Fruit fly (Drosophila melanogaster) whole organism, pupa: ENCODE results near the gene CG12728.

Source experiments
- CG10348 ChIP-seq: fragments of 200-800 bp; sonication (Bioruptor generic); IDR thresholded peaks from 2 replicates; pipeline ENCODE4 v1.3.6; 2022; ENCODE audit warnings: missing biosample characterization, missing genetic modification characterization
- CG12605 ChIP-seq: fragments of 200-800 bp; sonication (Bioruptor generic); IDR thresholded peaks from 2 replicates; pipeline ENCODE4 v1.3.6; 2022; ENCODE audit warnings: missing biosample characterization, missing genetic modification characterization
- CG13204 ChIP-seq: fragments of 200-800 bp; sonication (Bioruptor generic); optimal IDR thresholded peaks from 2 replicates; lab custom pipeline; 2018; ENCODE audit warnings: missing biosample characterization, mild to moderate bottlenecking, missing genetic modification characterization, moderate library complexity
- CG14655 ChIP-seq: fragments of 200-800 bp; sonication (Bioruptor generic); optimal IDR thresholded peaks from 3 replicates; lab custom pipeline; 2017; ENCODE audit warnings: mild to moderate bottlenecking, missing biosample characterization, missing genetic modification reagents, missing genetic modification characterization
- CG15710 ChIP-seq: fragments of 200-800 bp; sonication (Bioruptor generic); optimal IDR thresholded peaks from 2 replicates; lab custom pipeline; 2018; ENCODE audit warnings: missing biosample characterization, mild to moderate bottlenecking, missing genetic modification characterization, moderate library complexity
- CG17806 ChIP-seq: fragments of 200-800 bp; sonication (Bioruptor generic); optimal IDR thresholded peaks from 2 replicates; lab custom pipeline; 2018; ENCODE audit warnings: missing biosample characterization, mild to moderate bottlenecking, missing genetic modification characterization, moderate library complexity
- CG32121 ChIP-seq: fragments of 200-800 bp; sonication (Bioruptor generic); IDR thresholded peaks from 2 replicates; pipeline ENCODE4 v1.3.6; 2022; ENCODE audit warnings: missing biosample characterization, missing genetic modification characterization
- CG34367 ChIP-seq: fragments of 200-800 bp; sonication (Bioruptor generic); optimal IDR thresholded peaks from 2 replicates; lab custom pipeline; 2018; ENCODE audit warnings: missing biosample characterization, mild to moderate bottlenecking, missing genetic modification characterization
- CG4496 ChIP-seq: fragments of 200-800 bp; sonication (Bioruptor generic); IDR thresholded peaks from 3 replicates; pipeline ENCODE4 v1.3.6; 2022; ENCODE audit warnings: missing biosample characterization, missing genetic modification characterization
- CG8159 ChIP-seq: fragments of 200-800 bp; sonication (Bioruptor generic); optimal IDR thresholded peaks from 3 replicates; lab custom pipeline; 2018; ENCODE audit warnings: missing biosample characterization, mild to moderate bottlenecking, missing genetic modification characterization, moderate library complexity
- CG8301 ChIP-seq: fragments of 200-800 bp; sonication (Bioruptor generic); optimal IDR thresholded peaks from 2 replicates; lab custom pipeline; 2018; ENCODE audit warnings: missing biosample characterization, mild to moderate bottlenecking, missing genetic modification characterization
- CG9948 ChIP-seq: fragments of 200-800 bp; sonication (Bioruptor generic); optimal IDR thresholded peaks from 2 replicates; lab custom pipeline; 2018; ENCODE audit warnings: missing biosample characterization, mild to moderate bottlenecking, missing genetic modification characterization, moderate library complexity
- D1 ChIP-seq: fragments of 200-800 bp; sonication (Bioruptor generic); optimal IDR thresholded peaks from 2 replicates; lab custom pipeline; 2018; ENCODE audit warnings: missing biosample characterization, mild to moderate bottlenecking, missing genetic modification characterization, moderate library complexity
- EcR ChIP-seq: fragments of 200-800 bp; sonication (Bioruptor generic); optimal IDR thresholded peaks from 3 replicates; lab custom pipeline; 2019; ENCODE audit warnings: missing biosample characterization, missing genetic modification characterization, mild to moderate bottlenecking, moderate library complexity, missing genetic modification reagents
- Ets98B ChIP-seq: fragments of 200-800 bp; sonication (Bioruptor generic); IDR thresholded peaks from 2 replicates; pipeline ENCODE4 v1.3.6; 2022; ENCODE audit warnings: missing biosample characterization, missing genetic modification characterization
- Pif1A ChIP-seq: fragments of 200-800 bp; sonication (Bioruptor generic); optimal IDR thresholded peaks from 3 replicates; lab custom pipeline; 2016; ENCODE audit warnings: missing biosample characterization, missing genetic modification characterization
- Pif1B ChIP-seq: fragments of 200-800 bp; sonication (Bioruptor generic); optimal IDR thresholded peaks from 3 replicates; lab custom pipeline; 2016; ENCODE audit warnings: missing biosample characterization, missing genetic modification characterization
- Snoo ChIP-seq: fragments of 200-800 bp; sonication (Bioruptor generic); optimal IDR thresholded peaks from 3 replicates; lab custom pipeline; 2017; ENCODE audit warnings: missing biosample characterization, mild to moderate bottlenecking, missing genetic modification characterization, inconsistent platforms
- fd96Ca ChIP-seq: fragments of 200-800 bp; sonication (Bioruptor generic); IDR thresholded peaks from 3 replicates; pipeline ENCODE4 v1.3.6; 2022; ENCODE audit warnings: missing biosample characterization, missing genetic modification characterization
- gl ChIP-seq: fragments of 200-800 bp; sonication (Bioruptor generic); optimal IDR thresholded peaks from 2 replicates; lab custom pipeline; 2018; ENCODE audit warnings: missing biosample characterization, mild to moderate bottlenecking, missing genetic modification characterization
- rn ChIP-seq: fragments of 200-800 bp; sonication (Bioruptor generic); IDR thresholded peaks from 2 replicates; pipeline ENCODE4 v1.3.6; 2022; ENCODE audit warnings: missing biosample characterization, missing genetic modification characterization

CG12728 gene

DNA sequence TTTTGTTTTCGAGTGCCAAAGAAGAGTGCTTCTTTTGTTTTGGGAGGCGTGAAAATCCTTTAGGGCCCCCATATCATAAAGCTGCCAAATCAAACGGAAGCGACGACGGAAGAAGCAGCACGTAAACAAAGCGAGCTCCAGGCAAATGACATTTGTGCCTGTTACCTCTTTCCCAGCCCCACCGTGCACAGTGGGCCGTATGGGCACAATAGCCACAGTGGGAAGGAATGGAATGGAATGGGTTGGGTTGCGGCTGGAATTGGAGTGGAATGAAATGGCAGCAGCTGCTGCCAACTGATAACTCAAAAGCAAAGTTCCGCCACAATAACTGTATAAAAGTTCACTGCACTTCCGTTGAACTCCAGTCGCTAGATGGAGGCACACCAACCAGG is 28.3 kb downstream of the CG12728 start:
- TF ChIP-seq CG15710 (no peak), CG8159 (tag; lab: Kevin White, UChicago) (no peak), D1 (tag; lab: Kevin White, UChicago) (no peak), fd96Ca (GFP tag; lab: Robert Waterston, UW) (no peak)

DNA sequence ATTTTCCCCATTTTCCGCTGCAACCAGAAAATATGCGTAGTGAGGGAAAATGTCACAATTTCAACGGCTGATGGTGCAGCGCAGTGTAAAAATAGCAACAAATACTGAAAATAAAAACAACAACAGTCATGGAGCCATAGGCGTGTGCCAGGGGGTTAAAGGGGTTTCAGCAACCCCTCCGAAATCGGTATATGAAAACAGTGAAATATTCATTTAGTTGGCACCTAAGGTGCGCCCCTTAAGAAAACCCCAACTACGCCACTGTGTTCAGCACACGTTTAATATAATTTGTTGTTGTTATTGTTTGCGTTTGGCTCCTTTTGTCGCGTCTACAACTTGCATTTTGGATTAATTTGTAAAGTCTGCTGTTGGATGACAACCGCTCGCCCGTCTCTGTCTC is 29.6 kb downstream of the CG12728 start:
- peak; percentile 94 for TF ChIP-seq CG4496
- TF ChIP-seq Pif1B: peak; percentile 30
- TF ChIP-seq Pif1A (GFP tag; lab: Kevin White, UChicago): peak; percentile 69
- peak; percentile 93 for TF ChIP-seq fd96Ca (GFP tag; lab: Robert Waterston, UW)
- TF ChIP-seq CG12605 (GFP tag; lab: Robert Waterston, UW): peak; percentile 73
- TF ChIP-seq Ets98B (GFP tag; lab: Robert Waterston, UW): peak; percentile 92
- peak; percentile 75 for TF ChIP-seq CG8301 (tag; lab: Kevin White, UChicago)
- TF ChIP-seq CG32121 (GFP tag; lab: Robert Waterston, UW): peak; percentile 87
- TF ChIP-seq EcR (GFP tag; lab: Kevin White, UChicago): no peak
- TF ChIP-seq CG15710: peak; percentile 69
- peak; percentile 61; the same call in 1 of the 2 replicates for TF ChIP-seq CG10348
- TF ChIP-seq D1 (tag; lab: Kevin White, UChicago): peak; percentile 22
- peak; percentile 7 for TF ChIP-seq Snoo
- peak; percentile 59 for TF ChIP-seq CG34367 (tag; lab: Kevin White, UChicago)
- peak; percentile 67 for TF ChIP-seq CG8159 (tag; lab: Kevin White, UChicago)
- peak; percentile 33 for TF ChIP-seq gl (tag; lab: Kevin White, UChicago)
- peak; percentile 44 for TF ChIP-seq CG13204
- TF ChIP-seq CG14655 (GFP tag; lab: Kevin White, UChicago): peak; percentile 82
- peak; percentile 60 for TF ChIP-seq CG17806 (tag; lab: Kevin White, UChicago)
- peak; percentile 91 for TF ChIP-seq rn (GFP tag; lab: Robert Waterston, UW)
- TF ChIP-seq CG9948 (tag; lab: Kevin White, UChicago): peak; percentile 70

dm6 chrX:5973389-5974025 is 31.1 kb downstream of the CG12728 start:
- TF ChIP-seq CG34367 (tag; lab: Kevin White, UChicago) (peak; percentile 76), CG14655 (GFP tag; lab: Kevin White, UChicago) (peak; percentile 59), CG8301 (tag; lab: Kevin White, UChicago) (peak; percentile 57), CG15710 (peak; percentile 79), D1 (tag; lab: Kevin White, UChicago) (no peak), Pif1B (peak; percentile 35), CG12605 (GFP tag; lab: Robert Waterston, UW) (peak; percentile 32; the same call in 1 of the 2 replicates), CG9948 (tag; lab: Kevin White, UChicago) (peak; percentile 73), Ets98B (GFP tag; lab: Robert Waterston, UW) (no peak), Snoo (peak; percentile 19), CG17806 (tag; lab: Kevin White, UChicago) (peak; percentile 74), CG8159 (tag; lab: Kevin White, UChicago) (peak; percentile 79), fd96Ca (GFP tag; lab: Robert Waterston, UW) (peak; percentile 44; the same call in 1 of the 3 replicates), gl (tag; lab: Kevin White, UChicago) (peak; percentile 42), Pif1A (GFP tag; lab: Kevin White, UChicago) (peak; percentile 28), CG10348 (no peak), CG32121 (GFP tag; lab: Robert Waterston, UW) (peak; percentile 17; the same call in 1 of the 2 replicates), EcR (GFP tag; lab: Kevin White, UChicago) (no peak), rn (GFP tag; lab: Robert Waterston, UW) (0 out of 2 replicates have a peak, but pooled peaks have one; percentile 5), CG4496 (peak; percentile 58; the same call in 1 of the 3 replicates), CG13204 (no peak)

dm6 chrX:5974358-5975143 is 32.1 kb downstream of the CG12728 start:
- TF ChIP-seq CG15710 (peak; percentile 14), CG9948 (tag; lab: Kevin White, UChicago) (peak; percentile 29), Pif1B (peak; percentile 11), CG32121 (GFP tag; lab: Robert Waterston, UW) (no peak), CG34367 (tag; lab: Kevin White, UChicago) (peak; percentile 15), CG17806 (tag; lab: Kevin White, UChicago) (peak; percentile 12), fd96Ca (GFP tag; lab: Robert Waterston, UW) (no peak), CG8159 (tag; lab: Kevin White, UChicago) (peak; percentile 40), EcR (GFP tag; lab: Kevin White, UChicago) (peak; percentile 72), CG8301 (tag; lab: Kevin White, UChicago) (peak; percentile 16), CG14655 (GFP tag; lab: Kevin White, UChicago) (peak; percentile 9), rn (GFP tag; lab: Robert Waterston, UW) (no peak), CG4496 (no peak), CG13204 (no peak)

- TF ChIP-seq CG17806 (tag; lab: Kevin White, UChicago): no peak
- no peak for TF ChIP-seq Snoo
- TF ChIP-seq Pif1A (GFP tag; lab: Kevin White, UChicago): no peak
- peak; percentile 16; the same call in 1 of the 3 replicates for TF ChIP-seq fd96Ca (GFP tag; lab: Robert Waterston, UW)
- no peak for TF ChIP-seq CG9948 (tag; lab: Kevin White, UChicago)
- 0 out of 3 replicates have a peak, but pooled peaks have one; percentile 31 for TF ChIP-seq CG4496
- TF ChIP-seq CG12605 (GFP tag; lab: Robert Waterston, UW): no peak
- TF ChIP-seq Pif1B: no peak
- TF ChIP-seq CG32121 (GFP tag; lab: Robert Waterston, UW): peak; percentile 57; the same call in 1 of the 2 replicates
- no peak for TF ChIP-seq EcR (GFP tag; lab: Kevin White, UChicago)
- no peak for TF ChIP-seq CG8159 (tag; lab: Kevin White, UChicago)
- peak; percentile 10; the same call in 1 of the 2 replicates for TF ChIP-seq rn (GFP tag; lab: Robert Waterston, UW)
- no peak for TF ChIP-seq CG8301 (tag; lab: Kevin White, UChicago)
- TF ChIP-seq CG15710: no peak
- TF ChIP-seq CG10348: no peak
- no peak for TF ChIP-seq gl (tag; lab: Kevin White, UChicago)
- no peak for TF ChIP-seq D1 (tag; lab: Kevin White, UChicago)
- no peak for TF ChIP-seq CG14655 (GFP tag; lab: Kevin White, UChicago)
- no peak for TF ChIP-seq CG13204
- no peak for TF ChIP-seq CG34367 (tag; lab: Kevin White, UChicago)
- peak; percentile 36; the same call in 1 of the 2 replicates for TF ChIP-seq Ets98B (GFP tag; lab: Robert Waterston, UW)
Measured at dm6 chrX:5977113-5977512, 34.7 kb downstream of the CG12728 start.
